Worm (Caenorhabditis elegans) whole organism, young adult: Measurements from ENCODE around the gene inx-18.
A peak's percentile ranks its signal among the peaks of the same experiment; 100 is the strongest.

Experiments
- B0019.2 ChIP-seq: fragments of 200-800 bp; sonication (Bioruptor generic); conservative IDR thresholded peaks from 2 replicates; pipeline ENCODE4 v1.3.6; 2022; ENCODE audit warnings: missing genetic modification reagents, missing genetic modification characterization, missing compliant biosample characterization
- C06A6.2 ChIP-seq: fragments of 200-800 bp; sonication (Bioruptor generic); conservative IDR thresholded peaks from 2 replicates; pipeline ENCODE4 v1.3.6; 2022; ENCODE audit warnings: missing genetic modification characterization, missing compliant biosample characterization
- D2030.7 ChIP-seq: fragments of 200-800 bp; sonication (Bioruptor generic); IDR thresholded peaks from 2 replicates; pipeline ENCODE4 v1.3.6; 2022; ENCODE audit warnings: missing genetic modification reagents, missing genetic modification characterization, missing compliant biosample characterization
- F37B4.10 ChIP-seq: fragments of 200-800 bp; sonication (Bioruptor generic); IDR thresholded peaks from 2 replicates; pipeline ENCODE4 v1.3.6; 2022; ENCODE audit warnings: missing genetic modification characterization, missing compliant biosample characterization
- F57A8.1 ChIP-seq: fragments of 200-800 bp; sonication (Bioruptor generic); optimal IDR thresholded peaks from 2 replicates; lab custom pipeline; 2018; ENCODE audit warnings: mild to moderate bottlenecking, missing genetic modification characterization, moderate library complexity, missing compliant biosample characterization
- K11D2.4 ChIP-seq: fragments of 200-800 bp; sonication (Bioruptor generic); IDR thresholded peaks from 2 replicates; pipeline ENCODE4 v1.3.6; 2022; ENCODE audit warnings: missing genetic modification reagents, missing genetic modification characterization, missing compliant biosample characterization
- T26A5.8 ChIP-seq: sonication (generic microtip); optimal IDR thresholded peaks from 2 replicates; lab custom pipeline; 2016; ENCODE audit warnings: missing genetic modification characterization, missing compliant biosample characterization
- Y56A3A.18 ChIP-seq: fragments of 200-800 bp; sonication (Bioruptor generic); IDR thresholded peaks from 2 replicates; pipeline ENCODE4 v1.3.6; 2022; ENCODE audit warnings: missing genetic modification reagents, missing genetic modification characterization, missing compliant biosample characterization
- ama-1 ChIP-seq, 3 experiments: fragments of 150-350 bp in 1 of 3; sonication (generic microtip) in 2 of 3; optimal IDR thresholded peaks; 2 replicates each; lab custom pipeline; 2014 to 2018; ENCODE audit warnings: missing biosample characterization in 2 of 3, missing genetic modification characterization in 2 of 3, missing genetic modification reagents in 2 of 3
- aptf-3 ChIP-seq: fragments of 200-800 bp; sonication (Bioruptor generic); IDR thresholded peaks from 2 replicates; pipeline ENCODE4 v1.3.6; 2022; ENCODE audit warnings: missing genetic modification characterization, missing compliant biosample characterization
- atf-7 ChIP-seq: sonication (generic microtip); optimal IDR thresholded peaks from 2 replicates; lab custom pipeline; 2017; ENCODE audit warnings: mild to moderate bottlenecking, missing genetic modification characterization, missing compliant biosample characterization
- athp-1 ChIP-seq: sonication (generic microtip); optimal IDR thresholded peaks from 2 replicates; lab custom pipeline; 2017; ENCODE audit warnings: mild to moderate bottlenecking, missing genetic modification characterization, missing compliant biosample characterization
- attf-3 ChIP-seq: fragments of 200-800 bp; sonication (Bioruptor generic); conservative IDR thresholded peaks from 2 replicates; pipeline ENCODE4 v1.3.6; 2022; ENCODE audit warnings: missing genetic modification reagents, missing genetic modification characterization, missing compliant biosample characterization
- bed-1 ChIP-seq: fragments of 200-800 bp; sonication (Bioruptor generic); IDR thresholded peaks from 2 replicates; pipeline ENCODE4 v1.3.6; 2022; ENCODE audit warnings: missing genetic modification reagents, missing genetic modification characterization, missing compliant biosample characterization
- bed-2 ChIP-seq: fragments of 200-800 bp; sonication (Bioruptor generic); IDR thresholded peaks from 2 replicates; pipeline ENCODE4 v1.3.6; 2022; ENCODE audit warnings: missing genetic modification reagents, missing genetic modification characterization, missing compliant biosample characterization
- cebp-2 ChIP-seq: fragments of 200-800 bp; sonication (Bioruptor generic); IDR thresholded peaks from 2 replicates; pipeline ENCODE4 v1.3.6; 2022; ENCODE audit warnings: missing genetic modification characterization, missing compliant biosample characterization
- ceh-100 ChIP-seq: fragments of 200-800 bp; sonication (Bioruptor generic); IDR thresholded peaks from 2 replicates; pipeline ENCODE4 v1.3.6; 2022; ENCODE audit warnings: missing genetic modification reagents, missing genetic modification characterization, missing compliant biosample characterization
- ceh-58 ChIP-seq: fragments of 200-800 bp; sonication (Bioruptor generic); IDR thresholded peaks from 2 replicates; pipeline ENCODE4 v1.3.6; 2022; ENCODE audit warnings: missing genetic modification characterization, missing compliant biosample characterization
- ceh-79 ChIP-seq: sonication (generic microtip); optimal IDR thresholded peaks from 2 replicates; lab custom pipeline; 2017; ENCODE audit warnings: mild to moderate bottlenecking, missing genetic modification characterization, missing compliant biosample characterization
- dox-1 ChIP-seq: fragments of 200-800 bp; sonication (Bioruptor generic); IDR thresholded peaks from 2 replicates; pipeline ENCODE4 v1.3.6; 2022; ENCODE audit warnings: missing genetic modification reagents, missing genetic modification characterization, missing compliant biosample characterization
- dpff-1 ChIP-seq: sonication (generic microtip); optimal IDR thresholded peaks from 2 replicates; lab custom pipeline; 2017; ENCODE audit warnings: mild to moderate bottlenecking, missing genetic modification characterization, missing compliant biosample characterization
- egl-18 ChIP-seq: fragments of 200-800 bp; sonication (Bioruptor generic); IDR thresholded peaks from 2 replicates; pipeline ENCODE4 v1.3.6; 2022; ENCODE audit warnings: missing genetic modification reagents, missing genetic modification characterization, missing compliant biosample characterization
- egl-44 ChIP-seq: fragments of 200-800 bp; sonication (Bioruptor generic); IDR thresholded peaks from 2 replicates; pipeline ENCODE4 v1.3.6; 2022; ENCODE audit warnings: missing genetic modification reagents, missing genetic modification characterization, missing compliant biosample characterization
- ekl-4 ChIP-seq: fragments of 200-800 bp; sonication (Bioruptor generic); IDR thresholded peaks from 2 replicates; pipeline ENCODE4 v1.3.6; 2022; ENCODE audit warnings: missing genetic modification reagents, missing genetic modification characterization, missing compliant biosample characterization
- him-1 ChIP-seq: sonication (generic microtip); optimal IDR thresholded peaks from 2 replicates; lab custom pipeline; 2016; ENCODE audit warnings: missing genotype, missing genetic modification reagents, missing genetic modification characterization, missing compliant biosample characterization
- hlh-12 ChIP-seq: sonication (generic microtip); optimal IDR thresholded peaks from 2 replicates; lab custom pipeline; 2016; ENCODE audit warnings: missing genetic modification characterization, missing compliant biosample characterization
- hmg-20 ChIP-seq: fragments of 200-800 bp; sonication (Bioruptor generic); IDR thresholded peaks from 2 replicates; pipeline ENCODE4 v1.3.6; 2022; ENCODE audit warnings: missing genetic modification reagents, missing genetic modification characterization, missing compliant biosample characterization
- hrde-1 ChIP-seq: sonication (generic microtip); optimal IDR thresholded peaks from 2 replicates; lab custom pipeline; 2016; ENCODE audit warnings: missing genetic modification characterization, mild to moderate bottlenecking, missing compliant biosample characterization, moderate library complexity, missing genotype, missing genetic modification reagents, borderline replicate concordance
- lag-1 ChIP-seq: fragments of 200-800 bp; sonication (Bioruptor generic); IDR thresholded peaks from 2 replicates; pipeline ENCODE4 v1.3.6; 2022; ENCODE audit warnings: missing genetic modification reagents, missing genetic modification characterization, missing compliant biosample characterization
- lin-54 ChIP-seq: fragments of 200-800 bp; sonication (Bioruptor generic); optimal IDR thresholded peaks from 2 replicates; lab custom pipeline; 2018; ENCODE audit warnings: mild to moderate bottlenecking, missing genetic modification characterization, missing compliant biosample characterization
- lsy-27 ChIP-seq: sonication (generic microtip); optimal IDR thresholded peaks from 2 replicates; lab custom pipeline; 2017; ENCODE audit warnings: missing genetic modification characterization, mild to moderate bottlenecking, missing compliant biosample characterization, antibody characterized with exemption, missing genotype, borderline replicate concordance; ENCODE audit not compliant: insufficient read depth
- madf-10 ChIP-seq: sonication (generic microtip); optimal IDR thresholded peaks from 2 replicates; lab custom pipeline; 2016; ENCODE audit warnings: mild to moderate bottlenecking, missing genetic modification characterization, missing compliant biosample characterization
- madf-6 ChIP-seq: fragments of 200-800 bp; sonication (Bioruptor generic); IDR thresholded peaks from 2 replicates; pipeline ENCODE4 v1.3.6; 2022; ENCODE audit warnings: missing genetic modification reagents, missing genetic modification characterization, missing compliant biosample characterization
- mxl-1 ChIP-seq: sonication (generic microtip); optimal IDR thresholded peaks from 2 replicates; lab custom pipeline; 2016; ENCODE audit warnings: missing genetic modification characterization, missing compliant biosample characterization
- pha-4 ChIP-seq: fragments of 150-350 bp; sonication (generic microtip); optimal IDR thresholded peaks from 2 replicates; lab custom pipeline; 2014; ENCODE audit warnings: missing biosample characterization, missing genetic modification reagents, missing genetic modification characterization
- rec-8 ChIP-seq, 2 experiments: sonication (generic microtip); optimal IDR thresholded peaks; 2 replicates each; lab custom pipeline; 2016; ENCODE audit warnings: mild to moderate bottlenecking in 2 of 2, missing genetic modification characterization in 2 of 2, missing genetic modification reagents in 2 of 2, missing genotype in 2 of 2, missing biosample characterization in 1 of 2, missing compliant biosample characterization in 1 of 2, moderate library complexity in 1 of 2
- repo-1 ChIP-seq: sonication (generic microtip); optimal IDR thresholded peaks from 2 replicates; lab custom pipeline; 2017; ENCODE audit warnings: mild to moderate bottlenecking, missing genetic modification characterization, missing compliant biosample characterization
- sdz-38 ChIP-seq: sonication (generic microtip); optimal IDR thresholded peaks from 2 replicates; lab custom pipeline; 2016; ENCODE audit warnings: missing genotype, missing genetic modification characterization, missing compliant biosample characterization
- snpc-1.3 ChIP-seq: sonication (generic microtip); optimal IDR thresholded peaks from 2 replicates; lab custom pipeline; 2017; ENCODE audit warnings: missing genetic modification characterization, mild to moderate bottlenecking, missing compliant biosample characterization, antibody characterized with exemption, moderate library complexity, missing genotype, missing genetic modification reagents; ENCODE audit not compliant: insufficient read depth
- snpc-3.4 ChIP-seq: sonication (generic microtip); optimal IDR thresholded peaks from 2 replicates; lab custom pipeline; 2017; ENCODE audit warnings: missing genetic modification characterization, mild to moderate bottlenecking, missing compliant biosample characterization, antibody characterized with exemption, moderate library complexity, missing genotype, missing genetic modification reagents
- somi-1 ChIP-seq: fragments of 200-800 bp; sonication (Bioruptor generic); optimal IDR thresholded peaks from 2 replicates; lab custom pipeline; 2018; ENCODE audit warnings: mild to moderate bottlenecking, missing genetic modification characterization, missing compliant biosample characterization
- zfh-2 ChIP-seq: fragments of 200-800 bp; sonication (Bioruptor generic); conservative IDR thresholded peaks from 2 replicates; pipeline ENCODE4 v1.3.6; 2022; ENCODE audit warnings: missing genetic modification reagents, missing genetic modification characterization, missing compliant biosample characterization
- ztf-22 ChIP-seq: fragments of 200-800 bp; sonication (Bioruptor generic); optimal IDR thresholded peaks from 2 replicates; lab custom pipeline; 2018; ENCODE audit warnings: mild to moderate bottlenecking, missing genetic modification characterization, moderate library complexity, missing compliant biosample characterization
- ztf-25 ChIP-seq: fragments of 200-800 bp; sonication (Bioruptor generic); IDR thresholded peaks from 2 replicates; pipeline ENCODE4 v1.3.6; 2022; ENCODE audit warnings: missing genetic modification reagents, missing genetic modification characterization, missing compliant biosample characterization
- ztf-3 ChIP-seq: fragments of 200-800 bp; sonication (Bioruptor generic); optimal IDR thresholded peaks from 2 replicates; lab custom pipeline; 2018; ENCODE audit warnings: mild to moderate bottlenecking, missing genetic modification characterization, missing compliant biosample characterization

The inx-18 gene

ce11 chrIV:654526-655440 lies 48.6 kb downstream of the inx-18 start, which contains the start of the genes rpl-15 and K11H12.8 (continued):
- TF ChIP-seq ama-1 (optimal IDR thresholded peaks at IDR 0.05; lab: Kevin White, UChicago), result peak; percentile 54
- TF ChIP-seq ama-1 (GFP tag; optimal IDR thresholded peaks at IDR 0.05; lab: Kevin White, UChicago), result peak; percentile 68 to 80
- TF ChIP-seq bed-2 (GFP tag; lab: Robert Waterston, UW), result peak; percentile 98
- peak; percentile 94 for TF ChIP-seq ceh-100 (GFP tag; lab: Robert Waterston, UW)
- peak; percentile 99 for TF ChIP-seq athp-1 (tag; lab: Kevin White, UChicago)
- no peak for TF ChIP-seq sdz-38 (tag; lab: Kevin White, UChicago)
- TF ChIP-seq rec-8 (tag; optimal IDR thresholded peaks at IDR 0.05; lab: Kevin White, UChicago), result peak; percentile 92 to 95
- TF ChIP-seq lin-54, result peak; percentile 99
- TF ChIP-seq cebp-2 (GFP tag; lab: Robert Waterston, UW), result peak; percentile 97
- peak; percentile 100 for TF ChIP-seq B0019.2 (GFP tag; lab: Robert Waterston, UW)
- TF ChIP-seq K11D2.4, result peak; percentile 100
- TF ChIP-seq snpc-3.4, result peak; percentile 99
- TF ChIP-seq ceh-79 (tag; lab: Kevin White, UChicago), result peak; percentile 95
- peak; percentile 99 for TF ChIP-seq ztf-25 (GFP tag; lab: Robert Waterston, UW)
- peak; percentile 97 for TF ChIP-seq madf-10
- TF ChIP-seq Y56A3A.18 (GFP tag; lab: Robert Waterston, UW), result peak; percentile 99
- peak; percentile 67 for TF ChIP-seq T26A5.8 (tag; lab: Kevin White, UChicago)
- TF ChIP-seq D2030.7, result peak; percentile 99
- peak; percentile 61 for TF ChIP-seq dpff-1 (tag; lab: Kevin White, UChicago)
- peak; percentile 69 for TF ChIP-seq lsy-27 (tag; lab: Kevin White, UChicago)
- TF ChIP-seq ztf-3 (GFP tag; lab: Kevin White, UChicago), result peak; percentile 96
- peak; percentile 98 for TF ChIP-seq madf-6 (GFP tag; lab: Robert Waterston, UW)
- TF ChIP-seq F57A8.1, result peak; percentile 96
- TF ChIP-seq ztf-22 (GFP tag; lab: Kevin White, UChicago), result peak; percentile 100
- TF ChIP-seq C06A6.2 (GFP tag; lab: Robert Waterston, UW), result peak; percentile 98
- TF ChIP-seq F37B4.10 (GFP tag; lab: Robert Waterston, UW), result peak; percentile 99
- TF ChIP-seq attf-3, result peak; percentile 91
- TF ChIP-seq bed-1 (GFP tag; lab: Robert Waterston, UW), result peak; percentile 94
- TF ChIP-seq him-1, result peak; percentile 96
- peak; percentile 64 for TF ChIP-seq mxl-1 (tag; lab: Kevin White, UChicago)
- TF ChIP-seq lag-1, result peak; percentile 90; the same call in 1 of the 2 replicates
- peak; percentile 99 for TF ChIP-seq egl-18 (GFP tag; lab: Robert Waterston, UW)
- peak; percentile 99 for TF ChIP-seq ekl-4 (GFP tag; lab: Robert Waterston, UW)
- TF ChIP-seq atf-7 (tag; lab: Kevin White, UChicago), result peak; percentile 99
- peak; percentile 100 for TF ChIP-seq somi-1 (GFP tag; lab: Kevin White, UChicago)
- TF ChIP-seq egl-44 (GFP tag; lab: Robert Waterston, UW), result peak; percentile 99
- TF ChIP-seq hlh-12, result no peak

ce11 chrIV:657046-657445 lies 50.9 kb downstream of the inx-18 start:
- TF ChIP-seq repo-1 (tag; lab: Kevin White, UChicago), result peak; percentile 14
- no peak for TF ChIP-seq rec-8 (tag; optimal IDR thresholded peaks at IDR 0.05; lab: Kevin White, UChicago)
- TF ChIP-seq snpc-1.3 (tag; lab: Kevin White, UChicago), result no peak
- TF ChIP-seq zfh-2 (GFP tag; lab: Robert Waterston, UW), result peak; percentile 78
- TF ChIP-seq hrde-1 (tag; lab: Kevin White, UChicago), result no peak
- TF ChIP-seq somi-1 (GFP tag; lab: Kevin White, UChicago), result no peak
- no peak for TF ChIP-seq aptf-3 (GFP tag; lab: Robert Waterston, UW)
- no peak for TF ChIP-seq dox-1 (GFP tag; lab: Robert Waterston, UW)
- 0 out of 2 replicates have a peak, but pooled peaks have one; percentile 50 for TF ChIP-seq ceh-58 (GFP tag; lab: Robert Waterston, UW)
- TF ChIP-seq F37B4.10 (GFP tag; lab: Robert Waterston, UW), result no peak
- no peak for TF ChIP-seq hmg-20 (GFP tag; lab: Robert Waterston, UW)
- no peak for TF ChIP-seq pha-4 (tag; lab: Kevin White, UChicago)
